Fruit fly (Drosophila melanogaster) whole organism, embryonic: ENCODE measurements around the gene Fbw5.

Experiments
- ATbp ChIP-seq: fragments of 200-800 bp; sonication (Bioruptor generic); optimal IDR thresholded peaks from 2 replicates; lab custom pipeline; 2017; ENCODE audit warnings: missing biosample characterization, mild to moderate bottlenecking, missing genetic modification characterization, missing genetic modification reagents
- Atf3 ChIP-seq: fragments of 200-800 bp; sonication (Bioruptor generic); optimal IDR thresholded peaks from 3 replicates; lab custom pipeline; 2016; ENCODE audit warnings: missing biosample characterization, missing genetic modification characterization
- CG10147 ChIP-seq: fragments of 200-800 bp; sonication (Bioruptor generic); optimal IDR thresholded peaks from 2 replicates; lab custom pipeline; 2019; ENCODE audit warnings: missing biosample characterization, mild to moderate bottlenecking, missing genetic modification characterization, moderate library complexity
- CG10267 ChIP-seq: fragments of 200-800 bp; sonication (Bioruptor generic); optimal IDR thresholded peaks from 2 replicates; lab custom pipeline; 2018; ENCODE audit warnings: missing biosample characterization, mild to moderate bottlenecking, missing genetic modification characterization, moderate library complexity
- CG10543 ChIP-seq: fragments of 200-800 bp; sonication (Bioruptor generic); optimal IDR thresholded peaks from 3 replicates; lab custom pipeline; 2017; ENCODE audit warnings: missing biosample characterization, mild to moderate bottlenecking, missing genetic modification characterization, moderate library complexity
- CG11085 ChIP-seq: fragments of 200-800 bp; sonication (Bioruptor generic); IDR thresholded peaks from 2 replicates; pipeline ENCODE4 v1.3.6; 2022; ENCODE audit warnings: missing biosample characterization, missing genetic modification characterization
- CG11560 ChIP-seq: fragments of 200-800 bp; sonication (Bioruptor generic); IDR thresholded peaks from 3 replicates; pipeline ENCODE4 v1.3.6; 2022; ENCODE audit warnings: missing biosample characterization, missing genetic modification characterization
- CG13894 ChIP-seq: fragments of 200-800 bp; sonication (Bioruptor generic); optimal IDR thresholded peaks from 3 replicates; lab custom pipeline; 2018; ENCODE audit warnings: missing biosample characterization, mild to moderate bottlenecking, missing genetic modification characterization, moderate library complexity
- CG15011 ChIP-seq: fragments of 200-800 bp; sonication (Bioruptor generic); optimal IDR thresholded peaks from 3 replicates; lab custom pipeline; 2018; ENCODE audit warnings: missing biosample characterization, mild to moderate bottlenecking, missing genetic modification characterization
- CG1529 ChIP-seq: fragments of 200-800 bp; sonication (Bioruptor generic); optimal IDR thresholded peaks from 3 replicates; lab custom pipeline; 2018; ENCODE audit warnings: missing biosample characterization, missing genetic modification characterization
- CG15696 ChIP-seq: fragments of 200-800 bp; sonication (Bioruptor generic); optimal IDR thresholded peaks from 2 replicates; lab custom pipeline; 2019; ENCODE audit warnings: missing biosample characterization, mild to moderate bottlenecking, missing genetic modification characterization, moderate library complexity
- CG1603 ChIP-seq: fragments of 200-800 bp; sonication (Bioruptor generic); optimal IDR thresholded peaks from 2 replicates; lab custom pipeline; 2019; ENCODE audit warnings: missing biosample characterization, mild to moderate bottlenecking, missing genetic modification characterization, moderate library complexity
- CG34422 ChIP-seq: fragments of 200-800 bp; sonication (Bioruptor generic); IDR thresholded peaks from 3 replicates; pipeline ENCODE4 v1.3.6; 2022; ENCODE audit warnings: missing biosample characterization, missing genetic modification characterization
- CG7372 ChIP-seq: fragments of 200-800 bp; sonication (Bioruptor generic); IDR thresholded peaks from 2 replicates; pipeline ENCODE4 v1.3.6; 2022; ENCODE audit warnings: missing biosample characterization, missing genetic modification characterization
- CG8765 ChIP-seq: fragments of 200-800 bp; sonication (Bioruptor generic); IDR thresholded peaks from 2 replicates; pipeline ENCODE4 v1.3.6; 2022; ENCODE audit warnings: missing biosample characterization, missing genetic modification characterization
- Chrac-16 ChIP-seq: fragments of 200-800 bp; sonication (Bioruptor generic); optimal IDR thresholded peaks from 3 replicates; lab custom pipeline; 2016; ENCODE audit warnings: missing biosample characterization, missing genetic modification characterization
- Dfd ChIP-seq, 2 experiments: fragments of >200 bp; optimal IDR thresholded peaks; 2 replicates each; lab custom pipeline; 2017; ENCODE audit warnings: missing biosample characterization in 2 of 2, missing genetic modification characterization in 2 of 2
- Eip74EF ChIP-seq, 2 experiments: fragments of 200-800 bp in 1 of 2; fragments of >200 bp in 1 of 2; sonication (Bioruptor generic) in 1 of 2; optimal IDR thresholded peaks; 2 replicates each; lab custom pipeline; 2017 to 2019; ENCODE audit warnings: missing biosample characterization in 2 of 2, missing genetic modification characterization in 2 of 2, mild to moderate bottlenecking in 1 of 2, moderate library complexity in 1 of 2
- Ets65A ChIP-seq: fragments of 200-800 bp; sonication (Bioruptor generic); peaks from one replicate; lab custom pipeline; 2016; ENCODE audit warnings: missing biosample characterization, missing genetic modification characterization
- GATAe ChIP-seq: fragments of 200-800 bp; sonication (Bioruptor generic); conservative IDR thresholded peaks from 2 replicates; pipeline ENCODE4 v1.3.6; 2022; ENCODE audit warnings: missing biosample characterization, missing genetic modification characterization
- Hand ChIP-seq: fragments of 200-800 bp; sonication (Bioruptor generic); optimal IDR thresholded peaks from 2 replicates; lab custom pipeline; 2017; ENCODE audit warnings: mild to moderate bottlenecking, missing biosample characterization, missing genetic modification reagents, missing genetic modification characterization
- Med ChIP-seq: fragments of 200-800 bp; sonication (Bioruptor generic); peaks from one replicate; lab custom pipeline; 2016; ENCODE audit warnings: missing biosample characterization, missing genetic modification characterization, mild to moderate bottlenecking, inconsistent platforms, moderate library complexity
- Mes4 ChIP-seq: fragments of 200-800 bp; sonication (Bioruptor generic); optimal IDR thresholded peaks from 2 replicates; lab custom pipeline; 2016; ENCODE audit warnings: missing biosample characterization, missing genetic modification characterization
- Nf-YA ChIP-seq: fragments of 200-800 bp; sonication (Bioruptor generic); IDR thresholded peaks from 2 replicates; pipeline ENCODE4 v1.3.6; 2022; ENCODE audit warnings: missing biosample characterization, missing genetic modification characterization
- Optix ChIP-seq: fragments of 200-800 bp; sonication (Bioruptor generic); IDR thresholded peaks from 3 replicates; pipeline ENCODE4 v1.3.6; 2022; ENCODE audit warnings: missing biosample characterization, missing genetic modification characterization
- Taf1 ChIP-seq: fragments of 200-800 bp; sonication (Bioruptor generic); IDR thresholded peaks from 2 replicates; pipeline ENCODE4 v1.3.6; 2022; ENCODE audit warnings: missing biosample characterization, missing genetic modification characterization
- Tbp ChIP-seq: fragments of >200 bp; optimal IDR thresholded peaks from 2 replicates; lab custom pipeline; 2018; ENCODE audit warnings: missing biosample characterization, missing genetic modification characterization
- Vsx1 ChIP-seq: fragments of 200-800 bp; sonication (Bioruptor generic); optimal IDR thresholded peaks from 2 replicates; lab custom pipeline; 2017; ENCODE audit warnings: missing biosample characterization, mild to moderate bottlenecking, missing genetic modification characterization, missing genetic modification reagents
- aop ChIP-seq: fragments of 200-800 bp; sonication (Bioruptor generic); IDR thresholded peaks from 2 replicates; pipeline ENCODE4 v1.3.6; 2022; ENCODE audit warnings: missing biosample characterization, missing genetic modification characterization
- bab2 ChIP-seq: fragments of 200-800 bp; sonication (Bioruptor generic); optimal IDR thresholded peaks from 2 replicates; lab custom pipeline; 2016; ENCODE audit warnings: missing biosample characterization, missing genetic modification characterization
- cwo ChIP-seq: fragments of 200-800 bp; sonication (Bioruptor generic); optimal IDR thresholded peaks from 3 replicates; lab custom pipeline; 2017; ENCODE audit warnings: missing biosample characterization, missing genetic modification characterization, mild to moderate bottlenecking, moderate library complexity, missing genetic modification reagents
- da ChIP-seq: fragments of 200-800 bp; sonication (Bioruptor generic); optimal IDR thresholded peaks from 2 replicates; lab custom pipeline; 2016; ENCODE audit warnings: missing biosample characterization, missing genetic modification characterization
- dimm ChIP-seq: fragments of 200-800 bp; sonication (Bioruptor generic); IDR thresholded peaks from 2 replicates; pipeline ENCODE4 v1.3.6; 2022; ENCODE audit warnings: missing biosample characterization, missing genetic modification characterization
- exex ChIP-seq: fragments of 200-800 bp; sonication (Bioruptor generic); optimal IDR thresholded peaks from 4 replicates; lab custom pipeline; 2018; ENCODE audit warnings: missing biosample characterization, mild to moderate bottlenecking, missing genetic modification characterization, moderate library complexity
- grn ChIP-seq: fragments of 200-800 bp; sonication (Bioruptor generic); optimal IDR thresholded peaks from 3 replicates; lab custom pipeline; 2017; ENCODE audit warnings: missing biosample characterization, missing genetic modification characterization
- h ChIP-seq: fragments of >200 bp; optimal IDR thresholded peaks from 2 replicates; lab custom pipeline; 2017
- ham ChIP-seq: fragments of 200-800 bp; sonication (Bioruptor generic); IDR thresholded peaks from 2 replicates; pipeline ENCODE4 v1.3.6; 2022; ENCODE audit warnings: missing biosample characterization, missing genetic modification characterization
- jigr1 ChIP-seq: fragments of 200-800 bp; sonication (Bioruptor generic); IDR thresholded peaks from 3 replicates; pipeline ENCODE4 v1.3.6; 2022; ENCODE audit warnings: missing biosample characterization, missing genetic modification characterization
- phol ChIP-seq: fragments of 200-800 bp; sonication (Bioruptor generic); optimal IDR thresholded peaks from 3 replicates; lab custom pipeline; 2018; ENCODE audit warnings: missing biosample characterization, mild to moderate bottlenecking, missing genetic modification characterization, moderate library complexity
- pnt ChIP-seq: fragments of 200-800 bp; sonication (Bioruptor generic); optimal IDR thresholded peaks from 3 replicates; lab custom pipeline; 2016; ENCODE audit warnings: missing biosample characterization, missing genetic modification characterization
- sd ChIP-seq: fragments of 200-800 bp; sonication (Bioruptor generic); optimal IDR thresholded peaks from 3 replicates; lab custom pipeline; 2018; ENCODE audit warnings: missing biosample characterization, mild to moderate bottlenecking, missing genetic modification characterization, moderate library complexity
- shn ChIP-seq: fragments of 200-800 bp; sonication (Bioruptor generic); optimal IDR thresholded peaks from 3 replicates; lab custom pipeline; 2016; ENCODE audit warnings: missing biosample characterization, missing genetic modification characterization
- sob ChIP-seq: fragments of 200-800 bp; sonication (Bioruptor generic); IDR thresholded peaks from 2 replicates; pipeline ENCODE4 v1.3.6; 2022; ENCODE audit warnings: missing biosample characterization, missing genetic modification characterization
- sqz ChIP-seq: fragments of 200-800 bp; sonication (Bioruptor generic); optimal IDR thresholded peaks from 3 replicates; lab custom pipeline; 2018; ENCODE audit warnings: missing biosample characterization, mild to moderate bottlenecking, missing genetic modification characterization
- sug ChIP-seq: fragments of 200-800 bp; optimal IDR thresholded peaks from 2 replicates; lab custom pipeline; 2019; ENCODE audit warnings: missing biosample characterization, mild to moderate bottlenecking, missing genetic modification characterization, moderate library complexity
- vfl ChIP-seq: fragments of 200-800 bp; sonication (Bioruptor generic); optimal IDR thresholded peaks from 2 replicates; lab custom pipeline; 2016; ENCODE audit warnings: missing biosample characterization, missing genetic modification characterization

The Fbw5 gene

DNA sequence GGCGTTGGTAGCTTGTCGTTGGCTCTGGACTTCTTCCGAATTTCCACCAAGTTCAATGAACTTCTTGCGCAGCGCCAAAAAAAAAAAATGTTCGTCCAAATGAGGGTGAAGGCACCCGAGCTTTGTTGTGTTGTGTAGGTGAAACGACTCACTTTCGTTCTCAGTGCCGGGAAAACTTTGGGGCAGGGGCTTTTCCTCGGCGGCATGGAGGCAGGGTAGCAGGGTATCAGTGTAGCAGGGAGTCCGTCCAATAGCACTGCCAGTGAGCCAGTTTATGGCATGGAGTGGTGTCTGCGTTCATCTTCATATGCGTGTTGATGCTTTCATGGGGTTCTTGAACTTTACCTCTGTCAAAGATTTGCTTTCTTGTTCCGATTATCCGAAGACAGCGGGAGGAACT, 8.6 kb upstream of the Fbw5 start (continued):
- no peak for TF ChIP-seq CG15696 (tag; lab: Kevin White, UChicago)
- 0 out of 3 replicates have a peak, but pooled peaks have one; percentile 20 for TF ChIP-seq CG34422 (GFP tag; lab: Robert Waterston, UW)
- peak; percentile 41 for TF ChIP-seq CG13894
- TF ChIP-seq CG7372 (GFP tag; lab: Robert Waterston, UW), result no peak
- TF ChIP-seq vfl (GFP tag; lab: Kevin White, UChicago), result no peak
- TF ChIP-seq CG10543 (GFP tag; lab: Kevin White, UChicago), result peak; percentile 39
- TF ChIP-seq Tbp (GFP tag; lab: Kevin White, UChicago), result no peak
- no peak for TF ChIP-seq jigr1
- TF ChIP-seq CG1529 (GFP tag; lab: Kevin White, UChicago), result no peak
- peak; percentile 72 for TF ChIP-seq sqz

dm6 chr2L:6073894-6074293, 8.1 kb upstream of the Fbw5 start:
- no peak for TF ChIP-seq Hand (GFP tag; lab: Kevin White, UChicago)
- no peak for TF ChIP-seq CG15011 (GFP tag; lab: Kevin White, UChicago)
- TF ChIP-seq exex (tag; lab: Kevin White, UChicago), result peak; percentile 52
- peak; percentile 69 for TF ChIP-seq grn (GFP tag; lab: Kevin White, UChicago)
- peak; percentile 87 for TF ChIP-seq Vsx1 (GFP tag; lab: Kevin White, UChicago)

- TF ChIP-seq sug (tag; lab: Kevin White, UChicago) (peak; percentile 8), GATAe (peak; percentile 76), CG10267 (tag; lab: Kevin White, UChicago) (no peak), sd (tag; lab: Kevin White, UChicago) (peak; percentile 74), Med (GFP tag; lab: Kevin White, UChicago) (peak; percentile 62), Taf1 (GFP tag; lab: Robert Waterston, UW) (no peak), Ets65A (GFP tag; lab: Kevin White, UChicago) (peak; percentile 33), CG10543 (GFP tag; lab: Kevin White, UChicago) (peak; percentile 32), grn (GFP tag; lab: Kevin White, UChicago) (peak; percentile 61), exex (tag; lab: Kevin White, UChicago) (peak; percentile 38)
- TF ChIP-seq, all 482 proteins: peak for 8
Observed at dm6 chr2L:6072124-6072523, 6.4 kb upstream of the Fbw5 start.

DNA sequence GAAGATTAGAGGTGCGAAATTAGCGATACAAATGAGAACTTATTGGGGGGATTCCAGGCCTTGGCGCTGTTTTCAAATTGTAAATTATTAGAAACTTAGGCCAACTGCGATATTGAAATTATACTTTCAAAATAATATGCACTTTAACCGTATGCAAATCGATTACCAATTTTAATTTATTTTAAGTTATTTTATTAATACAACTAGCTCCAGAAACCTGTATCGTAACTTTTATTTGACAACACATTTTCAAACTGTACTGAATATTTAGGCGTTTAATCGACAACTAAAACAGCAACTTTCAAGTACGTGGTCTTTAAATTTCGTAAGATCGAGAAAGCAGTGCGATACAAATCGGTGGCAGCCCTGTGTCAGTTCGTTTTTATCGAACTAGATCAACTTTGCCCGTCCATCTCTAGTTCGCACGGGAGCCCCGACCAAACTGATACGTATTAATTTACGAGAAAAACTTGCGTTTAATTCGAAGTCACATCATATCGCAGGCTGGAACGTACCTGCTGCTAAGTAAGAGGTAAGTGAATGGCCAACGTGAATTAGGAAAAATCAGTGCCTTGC, 5.0 kb upstream of the Fbw5 start, which contains the start of the genes CG9154 and Kr-h2:
Gene CG9154 (minus strand): TSS at position 31 of the 576 bp plus-strand sequence.
Gene Kr-h2 (plus strand): TSS at position 335 of the 576 bp plus-strand sequence.
- TF ChIP-seq CG1603 (tag; lab: Kevin White, UChicago), result peak; percentile 56
- TF ChIP-seq ATbp (GFP tag; lab: Kevin White, UChicago), result no peak
- peak; percentile 57 for TF ChIP-seq CG10267 (tag; lab: Kevin White, UChicago)
- TF ChIP-seq Chrac-16 (GFP tag; lab: Kevin White, UChicago), result peak; percentile 3
- peak; percentile 37 for TF ChIP-seq phol
- peak; percentile 25 for TF ChIP-seq shn (GFP tag; lab: Kevin White, UChicago)
- TF ChIP-seq ham, result no peak
- TF ChIP-seq h (lab: Kevin White, UChicago), result no peak
- TF ChIP-seq Mes4 (GFP tag; lab: Kevin White, UChicago), result peak; percentile 23
- no peak for TF ChIP-seq Atf3
- no peak for TF ChIP-seq sob (GFP tag; lab: Robert Waterston, UW)
- TF ChIP-seq aop (GFP tag; lab: Robert Waterston, UW), result no peak
- TF ChIP-seq Nf-YA, result no peak
- TF ChIP-seq CG11085, result no peak
- TF ChIP-seq da (GFP tag; lab: Kevin White, UChicago), result no peak
- no peak for TF ChIP-seq CG11560
- TF ChIP-seq CG10147, result no peak
- TF ChIP-seq Eip74EF (GFP tag; optimal IDR thresholded peaks at IDR 0.05; lab: Kevin White, UChicago), result no peak
- TF ChIP-seq dimm (GFP tag; lab: Robert Waterston, UW), result no peak
- TF ChIP-seq Dfd (GFP tag; optimal IDR thresholded peaks at IDR 0.05; lab: Kevin White, UChicago), result no peak
- TF ChIP-seq pnt (GFP tag; lab: Kevin White, UChicago), result no peak
- peak; percentile 31 for TF ChIP-seq cwo
- no peak for TF ChIP-seq bab2 (GFP tag; lab: Kevin White, UChicago)
- no peak; the same call in 1 of the 2 replicates for TF ChIP-seq CG8765 (GFP tag; lab: Robert Waterston, UW)
- TF ChIP-seq Optix (GFP tag; lab: Robert Waterston, UW), result no peak
